Worm (Caenorhabditis elegans): Measurements from ENCODE around the gene sri-46.

The sri-46 gene

ce11 chrII:650321-651005, 20.5 kb downstream of the sri-46 start, which contains the start of the genes K07E8.7 and frpr-14:
Gene K07E8.7, minus strand, starts transcription at chrII:650367.
Gene frpr-14, plus strand, starts transcription at chrII:650955.
- peak; percentile 27 for TF ChIP-seq unc-42 (tag; optimal IDR thresholded peaks at IDR 0.05)
- no peak for TF ChIP-seq sdc-2 (tag; optimal IDR thresholded peaks at IDR 0.05)

ce11 chrII:643733-644132, 27.2 kb downstream of the sri-46 start:
- TF ChIP-seq K09A11.1 (tag; optimal IDR thresholded peaks at IDR 0.05; ENCODE audit: insufficient read depth): no peak
- peak; percentile 80 for TF ChIP-seq dve-1 (tag; optimal IDR thresholded peaks at IDR 0.05)
- no peak for TF ChIP-seq tbx-2 (tag; optimal IDR thresholded peaks at IDR 0.05)
- TF ChIP-seq eyg-1 (tag; optimal IDR thresholded peaks at IDR 0.05): no peak
- TF ChIP-seq ets-4 (tag; optimal IDR thresholded peaks at IDR 0.05): no peak
- TF ChIP-seq fkh-10 (GFP tag; optimal IDR thresholded peaks at IDR 0.05): no peak
- no peak for TF ChIP-seq ceh-9 (tag; optimal IDR thresholded peaks at IDR 0.05)

ce11 chrII:639467-639866, 31.5 kb downstream of the sri-46 start, which contains the start of gene K07E8.6:
Gene K07E8.6, minus strand, starts transcription at chrII:639567.
- TF ChIP-seq hlh-8 (tag; optimal IDR thresholded peaks at IDR 0.05): no peak
- TF ChIP-seq sox-4 (tag; optimal IDR thresholded peaks at IDR 0.05): no peak

ce11 chrII:633984-634383, 36.9 kb downstream of the sri-46 start, which contains the start of gene T04B8.1:
Gene T04B8.1, plus strand, starts transcription at chrII:634284.
- TF ChIP-seq madf-2 (tag; optimal IDR thresholded peaks at IDR 0.05) (no peak), ttx-3 (tag; optimal IDR thresholded peaks at IDR 0.05) (no peak), tbx-2 (tag; optimal IDR thresholded peaks at IDR 0.05) (no peak), tbx-7 (tag; optimal IDR thresholded peaks at IDR 0.05) (no peak), unc-42 (tag; optimal IDR thresholded peaks at IDR 0.05) (no peak), hlh-15 (tag; optimal IDR thresholded peaks at IDR 0.05) (no peak), K02D7.2 (tag; optimal IDR thresholded peaks at IDR 0.05) (no peak), unc-3 (GFP tag; conservative IDR thresholded peaks at IDR 0.05) (no peak), unc-3 (tag; optimal IDR thresholded peaks at IDR 0.05) (no peak), dve-1 (tag; optimal IDR thresholded peaks at IDR 0.05) (no peak), unc-55 (GFP tag; optimal IDR thresholded peaks at IDR 0.05) (no peak), nhr-232 (tag; optimal IDR thresholded peaks at IDR 0.05) (no peak), pax-1 (tag; optimal IDR thresholded peaks at IDR 0.05) (no peak), ceh-9 (tag; optimal IDR thresholded peaks at IDR 0.05) (no peak), ceh-14 (tag; optimal IDR thresholded peaks at IDR 0.05) (no peak), ceh-6 (GFP tag; optimal IDR thresholded peaks at IDR 0.05) (no peak), eyg-1 (tag; optimal IDR thresholded peaks at IDR 0.05) (no peak)

ce11 chrII:629454-629853, 41.5 kb downstream of the sri-46 start:
- 0 out of 2 replicates have a peak, but pooled peaks have one; percentile 50 for TF ChIP-seq ceh-45 (GFP tag; IDR thresholded peaks at IDR 0.05)

ce11 chrII:627913-628312, 43.0 kb downstream of the sri-46 start:
- TF ChIP-seq unc-55 (GFP tag; optimal IDR thresholded peaks at IDR 0.05) (no peak), Y22D7AL.16 (tag; optimal IDR thresholded peaks at IDR 0.05) (no peak), rnt-1 (tag; optimal IDR thresholded peaks at IDR 0.05) (no peak), ceh-14 (tag; optimal IDR thresholded peaks at IDR 0.05) (no peak), ets-4 (tag; optimal IDR thresholded peaks at IDR 0.05) (no peak)

- TF ChIP-seq tbx-7 (tag; optimal IDR thresholded peaks at IDR 0.05) (no peak), hlh-8 (tag; optimal IDR thresholded peaks at IDR 0.05) (no peak), fkh-6 (tag; optimal IDR thresholded peaks at IDR 0.05) (no peak), tbx-2 (tag; optimal IDR thresholded peaks at IDR 0.05) (no peak), ceh-18 (tag; optimal IDR thresholded peaks at IDR 0.05) (no peak), madf-2 (tag; optimal IDR thresholded peaks at IDR 0.05) (no peak), K02D7.2 (tag; optimal IDR thresholded peaks at IDR 0.05) (no peak)
These were observed 43.7 kb downstream of the sri-46 start, which contains the start of gene arrd-1 for ce11 chrII:627205-627604. Gene arrd-1, plus strand, starts transcription at chrII:627505.

All from whole organism, late embryonic.